Fruit fly (Drosophila melanogaster) whole organism: Measurements from ENCODE around the gene Jon74E.

Experiments
- CG8478 ChIP-seq: fragments of >200 bp; optimal IDR thresholded peaks from 2 replicates; lab custom pipeline; 2018; ENCODE audit warnings: inconsistent platforms
- Dll ChIP-seq: fragments of >200 bp; optimal IDR thresholded peaks from 2 replicates; lab custom pipeline; 2017
- EcR ChIP-seq, 2 experiments: fragments of >200 bp; optimal IDR thresholded peaks; 2 replicates each; lab custom pipeline; 2017; ENCODE audit warnings: missing biosample characterization in 2 of 2, missing genetic modification characterization in 2 of 2, missing genetic modification reagents in 2 of 2
- pan ChIP-seq: fragments of >200 bp; optimal IDR thresholded peaks from 2 replicates; lab custom pipeline; 2017
- psq ChIP-seq: fragments of >200 bp; optimal IDR thresholded peaks from 2 replicates; lab custom pipeline; 2017
- usp ChIP-seq: fragments of >200 bp; optimal IDR thresholded peaks from 2 replicates; lab custom pipeline; 2017; ENCODE audit warnings: missing biosample characterization, missing genetic modification characterization, mixed read lengths

Gene Jon74E

dm6 chr3L:17533745-17534144, 15.2 kb downstream of the Jon74E start:
- no peak for TF ChIP-seq pan
- TF ChIP-seq CG8478, result no peak
- TF ChIP-seq Dll (lab: Kevin White, UChicago), result no peak
- no peak for TF ChIP-seq usp
- no peak for TF ChIP-seq psq
- no peak for TF ChIP-seq EcR (GFP tag; optimal IDR thresholded peaks at IDR 0.05; lab: Kevin White, UChicago)

- TF ChIP-seq usp (no peak), EcR (GFP tag; optimal IDR thresholded peaks at IDR 0.05; lab: Kevin White, UChicago) (no peak), CG8478 (peak; percentile 57), psq (no peak), Dll (lab: Kevin White, UChicago) (no peak), pan (no peak)
Observed at dm6 chr3L:17532898-17533700, 15.8 kb downstream of the Jon74E start.

- no peak for TF ChIP-seq psq
- no peak for TF ChIP-seq CG8478
- TF ChIP-seq EcR (GFP tag; optimal IDR thresholded peaks at IDR 0.05; lab: Kevin White, UChicago), result no peak
- TF ChIP-seq Dll (lab: Kevin White, UChicago), result no peak
- TF ChIP-seq pan, result no peak
- TF ChIP-seq usp, result no peak
Observed at dm6 chr3L:17532197-17532596, 16.7 kb downstream of the Jon74E start.

dm6 chr3L:17531397-17531796, 17.5 kb downstream of the Jon74E start:
- TF ChIP-seq psq (no peak), Dll (lab: Kevin White, UChicago) (no peak), pan (no peak), EcR (GFP tag; optimal IDR thresholded peaks at IDR 0.05; lab: Kevin White, UChicago) (no peak), CG8478 (no peak), usp (no peak)

DNA sequence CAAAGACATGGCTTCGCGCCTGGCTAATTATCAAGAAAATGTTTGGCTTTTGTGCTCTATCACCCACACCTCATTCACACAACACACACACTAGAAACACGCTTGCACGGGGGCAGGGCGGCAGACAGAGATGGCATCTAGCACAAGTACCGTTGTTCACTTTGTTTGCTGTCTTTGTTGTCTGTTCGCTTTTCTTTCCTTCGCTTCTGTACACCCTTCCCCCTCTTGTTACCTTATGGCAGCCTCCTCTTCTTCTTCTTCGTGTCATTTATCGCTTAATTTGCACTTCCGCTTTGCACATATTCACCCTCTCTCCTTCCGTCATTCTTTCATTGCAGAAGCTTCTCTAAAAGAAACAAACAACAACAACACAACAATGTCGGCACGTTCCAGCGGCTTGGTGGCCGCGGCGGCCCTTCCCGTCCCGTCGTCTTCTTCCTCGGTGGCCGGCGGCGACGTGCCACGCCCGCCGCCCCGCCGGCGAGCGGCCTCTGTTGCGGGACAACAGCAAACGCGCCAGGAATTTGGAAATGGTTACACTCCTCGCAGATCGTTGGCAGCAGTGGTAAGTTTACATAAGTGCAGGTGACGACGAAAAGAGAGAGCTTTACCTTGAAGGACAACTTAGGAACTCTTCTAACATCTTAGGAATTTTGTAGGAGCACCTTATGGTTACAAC, 18.3 kb downstream of the Jon74E start:
- no peak for TF ChIP-seq psq
- TF ChIP-seq usp, result no peak
- no peak for TF ChIP-seq pan
- TF ChIP-seq CG8478, result no peak
- TF ChIP-seq EcR (GFP tag; optimal IDR thresholded peaks at IDR 0.05; lab: Kevin White, UChicago), result no peak
- TF ChIP-seq Dll (lab: Kevin White, UChicago), result no peak

DNA sequence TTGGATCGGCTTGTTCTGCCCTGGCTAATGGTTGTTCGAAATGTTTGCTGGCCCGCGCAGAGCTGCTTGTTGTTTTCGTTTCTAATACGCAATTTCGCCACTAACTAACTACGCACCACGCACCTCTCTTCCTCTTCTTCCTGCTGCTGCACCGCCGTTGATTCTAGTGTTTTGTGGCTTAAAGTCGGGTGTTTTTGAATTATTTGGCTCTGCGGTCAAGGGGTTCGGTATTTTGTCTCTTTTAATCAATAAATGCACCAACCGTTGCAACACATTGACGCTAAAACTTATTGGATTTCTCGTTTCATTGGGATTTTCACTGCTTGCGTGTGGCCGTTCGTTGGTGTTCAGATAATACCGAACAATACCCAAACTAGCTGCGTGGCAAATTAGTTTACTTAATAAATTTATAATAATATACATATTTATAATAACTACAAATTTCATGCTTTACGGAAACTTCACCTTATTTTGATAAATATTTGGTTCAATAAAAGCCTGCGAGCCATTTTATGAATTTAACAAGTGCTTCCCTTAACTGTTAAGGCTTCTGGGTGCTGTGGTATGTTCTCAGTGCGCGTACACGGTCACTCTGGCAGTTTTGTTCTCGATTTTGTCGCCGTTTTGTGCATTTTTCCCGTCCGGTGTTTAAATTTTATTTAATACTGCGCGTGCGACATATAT, 19.3 kb downstream of the Jon74E start, which contains the start of the genes Edc3 and Nedd4:
Edc3 (minus strand) TSS at position 351 of the 684 bp plus-strand sequence.
Nedd4 (plus strand) TSS at position 571 of the 684 bp plus-strand sequence.
- TF ChIP-seq usp, result no peak
- no peak for TF ChIP-seq pan
- TF ChIP-seq psq, result no peak

dm6 chr3L:17513893-17514616, 34.9 kb downstream of the Jon74E start, which contains the start of the genes U4-U6-60K and CG7564:
U4-U6-60K (minus strand) TSS chr3L:17513912.
CG7564 (plus strand) TSS chr3L:17514298.
- TF ChIP-seq EcR (GFP tag; optimal IDR thresholded peaks at IDR 0.05; lab: Kevin White, UChicago) (no peak), usp (no peak), pan (no peak), CG8478 (no peak), Dll (lab: Kevin White, UChicago) (no peak), psq (no peak)

DNA sequence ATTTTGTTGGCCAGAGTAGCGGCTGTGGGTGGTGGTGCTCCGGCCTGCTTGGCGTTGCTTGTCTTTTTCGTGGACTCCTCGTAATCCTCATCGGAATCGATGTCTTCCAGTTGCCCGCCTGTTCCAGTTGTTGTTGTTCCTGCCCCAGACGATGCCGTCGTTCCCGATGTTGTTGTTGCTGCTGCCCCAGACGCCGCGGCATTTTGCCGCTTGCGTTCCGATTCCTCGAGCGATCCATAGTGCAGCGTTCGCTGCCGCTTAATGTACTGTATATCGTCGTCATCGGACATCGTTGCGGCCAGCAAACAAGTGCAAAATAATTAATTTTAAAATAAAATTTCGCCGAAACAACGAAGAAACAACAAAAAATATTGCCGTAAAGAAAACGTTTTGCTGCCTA, 35.4 kb downstream of the Jon74E start:
- TF ChIP-seq psq, result no peak
- no peak for TF ChIP-seq EcR (GFP tag; optimal IDR thresholded peaks at IDR 0.05; lab: Kevin White, UChicago)
- no peak for TF ChIP-seq usp
- no peak for TF ChIP-seq CG8478
- no peak for TF ChIP-seq Dll (lab: Kevin White, UChicago)
- TF ChIP-seq pan, result no peak

DNA sequence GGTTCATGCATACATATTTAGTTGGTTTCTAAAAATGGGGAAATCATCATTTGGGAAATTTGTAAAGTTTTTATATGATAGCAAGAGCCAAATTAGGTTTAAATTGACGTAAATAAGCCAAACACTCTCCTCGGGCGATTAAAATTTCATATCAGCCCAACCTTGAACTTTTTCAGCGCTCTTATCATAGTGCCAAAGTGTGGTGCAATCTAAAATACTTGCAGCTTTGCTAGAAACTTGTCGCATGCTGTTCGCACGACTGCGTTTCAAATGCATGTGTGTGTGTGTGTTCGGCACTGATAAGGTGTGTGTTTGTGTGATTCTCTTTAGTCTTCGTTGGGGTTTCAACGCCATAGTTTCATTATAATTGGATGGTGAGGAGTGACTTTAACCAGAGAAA, 42.1 kb downstream of the Jon74E start:
- TF ChIP-seq pan (no peak), Dll (lab: Kevin White, UChicago) (no peak), psq (no peak), EcR (GFP tag; optimal IDR thresholded peaks at IDR 0.05; lab: Kevin White, UChicago) (no peak), CG8478 (no peak), usp (no peak)

- TF ChIP-seq pan (no peak), CG8478 (no peak), Dll (lab: Kevin White, UChicago) (no peak), EcR (GFP tag; optimal IDR thresholded peaks at IDR 0.05; lab: Kevin White, UChicago) (no peak), psq (no peak), usp (no peak)
Observed at dm6 chr3L:17506005-17506760, 42.7 kb downstream of the Jon74E start.

DNA sequence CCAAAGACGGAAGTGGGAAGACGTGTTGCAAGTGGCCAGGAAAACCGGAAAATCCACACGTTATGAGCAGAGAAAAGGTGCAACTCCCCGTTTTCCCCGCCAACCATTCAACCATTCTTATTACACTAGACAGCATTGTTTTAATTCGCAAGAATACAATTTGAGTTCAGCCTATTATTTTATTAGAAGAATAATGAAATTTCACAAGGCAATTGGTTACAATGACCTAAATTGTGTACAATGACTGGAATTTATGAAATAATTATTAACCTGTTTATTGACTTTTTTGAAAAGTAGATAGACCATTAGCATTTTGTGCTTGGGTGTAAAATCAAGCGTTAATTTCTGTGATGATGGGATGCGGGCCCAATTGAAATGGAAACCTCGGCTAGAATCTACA, 44.4 kb downstream of the Jon74E start:
- no peak for TF ChIP-seq Dll (lab: Kevin White, UChicago)
- no peak for TF ChIP-seq EcR (GFP tag; optimal IDR thresholded peaks at IDR 0.05; lab: Kevin White, UChicago)

DNA sequence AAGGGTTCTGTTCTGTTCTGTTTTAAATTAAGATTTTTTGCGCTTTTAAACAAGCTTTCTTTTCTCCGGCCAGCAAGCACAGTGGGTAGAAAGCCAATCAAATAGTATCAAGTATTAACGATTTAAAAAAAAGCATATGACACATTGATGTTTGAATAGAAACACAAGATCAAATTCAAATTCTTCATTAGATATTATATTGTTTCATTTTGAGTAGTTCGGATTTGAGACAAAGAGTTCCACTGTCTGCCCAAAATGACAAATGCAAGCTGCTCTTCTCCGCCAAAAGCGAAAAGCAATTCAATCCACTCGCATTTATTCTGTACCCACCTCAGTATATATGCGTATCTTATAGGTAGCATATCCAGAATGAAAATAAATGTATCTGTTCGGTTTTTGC, 46.7 kb downstream of the Jon74E start:
- TF ChIP-seq Dll (lab: Kevin White, UChicago) (no peak), usp (no peak), pan (no peak), CG8478 (no peak), EcR (GFP tag; optimal IDR thresholded peaks at IDR 0.05; lab: Kevin White, UChicago) (no peak), psq (no peak)
